Worm (Caenorhabditis elegans) whole organism, L1 larva: ENCODE measurements around the gene F58D12.3.

Source experiments
- skn-1 ChIP-seq: fragments of 150-350 bp; optimal IDR thresholded peaks from 2 replicates; lab custom pipeline; 2014; ENCODE audit warnings: missing biosample characterization, missing genetic modification characterization
- unc-30 ChIP-seq: sonication (generic microtip); optimal IDR thresholded peaks from 2 replicates; lab custom pipeline; 2017; ENCODE audit warnings: missing biosample characterization, missing genetic modification characterization

The F58D12.3 gene

DNA sequence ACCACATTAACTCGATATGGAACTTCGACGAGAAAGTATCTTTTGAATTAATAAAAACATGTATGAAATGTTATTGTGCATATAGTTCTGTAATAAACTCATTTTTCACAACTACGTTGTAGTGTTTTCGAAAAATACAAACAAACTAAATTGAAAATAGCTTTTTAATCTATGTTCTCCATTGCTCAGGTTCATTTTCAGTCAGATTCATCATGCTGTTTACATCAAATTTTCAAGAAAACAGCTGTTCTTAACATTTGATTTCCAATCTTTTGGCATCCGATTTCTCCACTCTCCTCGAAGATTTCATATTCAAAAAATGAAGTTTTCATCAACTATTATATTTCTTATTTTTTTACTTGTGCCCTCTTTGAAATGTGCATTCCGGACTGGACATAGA lies 52.4 kb downstream of the F58D12.3 start, which contains the start of gene H39E23.2:
H39E23.2 (plus strand) TSS at position 301 of the 400 bp plus-strand sequence.
- TF ChIP-seq unc-30 (tag; lab: Kevin White, UChicago) (no peak), skn-1 (tag; lab: Kevin White, UChicago) (no peak)
